Worm (Caenorhabditis elegans) whole organism, midembryonic: ENCODE data around the gene F11G11.15.

Source experiments
- T22C8.4 ChIP-seq: fragments of 200-800 bp; sonication (Bioruptor generic); IDR thresholded peaks from 2 replicates; pipeline ENCODE4 v1.3.6; 2022; ENCODE audit warnings: missing genetic modification characterization, missing compliant biosample characterization
- cog-1 ChIP-seq: sonication (generic microtip); optimal IDR thresholded peaks from 2 replicates; lab custom pipeline; 2016; ENCODE audit warnings: missing genetic modification characterization, missing compliant biosample characterization
- flt-1 ChIP-seq: fragments of 200-800 bp; sonication (Bioruptor generic); IDR thresholded peaks from 2 replicates; pipeline ENCODE4 v1.3.6; 2022; ENCODE audit warnings: missing genetic modification characterization, missing compliant biosample characterization
- klf-2 ChIP-seq: fragments of 200-800 bp; sonication (Bioruptor generic); conservative IDR thresholded peaks from 2 replicates; pipeline ENCODE4 v1.3.6; 2022; ENCODE audit warnings: missing genetic modification reagents, missing genetic modification characterization, missing compliant biosample characterization
- med-1 ChIP-seq: sonication (generic microtip); optimal IDR thresholded peaks from 2 replicates; lab custom pipeline; 2017; ENCODE audit warnings: missing genetic modification characterization, mild to moderate bottlenecking, missing compliant biosample characterization, antibody characterized with exemption, missing genetic modification reagents; ENCODE audit not compliant: insufficient read depth
- ref-1 ChIP-seq: fragments of 200-800 bp; sonication (Bioruptor generic); conservative IDR thresholded peaks from 2 replicates; pipeline ENCODE4 v1.3.6; 2022; ENCODE audit warnings: missing genetic modification reagents, missing genetic modification characterization, missing compliant biosample characterization
- tab-1 ChIP-seq: fragments of 200-800 bp; sonication (Bioruptor generic); IDR thresholded peaks from 2 replicates; pipeline ENCODE4 v1.3.6; 2022; ENCODE audit warnings: missing genetic modification characterization, missing compliant biosample characterization
- ztf-23 ChIP-seq: fragments of 200-800 bp; sonication (Bioruptor generic); IDR thresholded peaks from 2 replicates; pipeline ENCODE4 v1.3.6; 2022; ENCODE audit warnings: missing genetic modification reagents, missing genetic modification characterization, missing compliant biosample characterization
- ztf-29 ChIP-seq: fragments of 200-800 bp; sonication (Bioruptor generic); IDR thresholded peaks from 2 replicates; pipeline ENCODE4 v1.3.6; 2022; ENCODE audit warnings: missing genetic modification reagents, missing genetic modification characterization, missing compliant biosample characterization

The F11G11.15 gene

ce11 chrII:4869793-4870343 lies 4.8 kb upstream of the F11G11.15 start:
- TF ChIP-seq ztf-29 (GFP tag; lab: Robert Waterston, UW) (no peak), ref-1 (GFP tag; lab: Robert Waterston, UW) (no peak), flt-1 (GFP tag; lab: Robert Waterston, UW) (no peak), tab-1 (no peak), klf-2 (no peak), ztf-23 (no peak), cog-1 (tag; lab: Kevin White, UChicago) (no peak), T22C8.4 (no peak), med-1 (GFP tag; lab: Kevin White, UChicago) (no peak)

- TF ChIP-seq ztf-23: no peak
- no peak for TF ChIP-seq med-1 (GFP tag; lab: Kevin White, UChicago)
- no peak for TF ChIP-seq tab-1
- TF ChIP-seq T22C8.4: no peak
- TF ChIP-seq flt-1 (GFP tag; lab: Robert Waterston, UW): no peak
- no peak for TF ChIP-seq ref-1 (GFP tag; lab: Robert Waterston, UW)
- no peak for TF ChIP-seq cog-1 (tag; lab: Kevin White, UChicago)
- no peak for TF ChIP-seq klf-2
- no peak for TF ChIP-seq ztf-29 (GFP tag; lab: Robert Waterston, UW)
Measured at ce11 chrII:4870691-4871090, 4.0 kb upstream of the F11G11.15 start, which contains the start of gene col-20. Gene col-20 (minus strand): TSS chrII:4870791.

- TF ChIP-seq klf-2: no peak
- TF ChIP-seq tab-1: no peak
- TF ChIP-seq cog-1 (tag; lab: Kevin White, UChicago): no peak
- no peak for TF ChIP-seq ref-1 (GFP tag; lab: Robert Waterston, UW)
- no peak for TF ChIP-seq med-1 (GFP tag; lab: Kevin White, UChicago)
- no peak for TF ChIP-seq flt-1 (GFP tag; lab: Robert Waterston, UW)
- no peak for TF ChIP-seq ztf-23
- no peak for TF ChIP-seq ztf-29 (GFP tag; lab: Robert Waterston, UW)
- no peak for TF ChIP-seq T22C8.4
Measured at ce11 chrII:4871834-4872233, 2.8 kb upstream of the F11G11.15 start.

ce11 chrII:4872359-4872758 lies 2.3 kb upstream of the F11G11.15 start:
- TF ChIP-seq ref-1 (GFP tag; lab: Robert Waterston, UW) (0 out of 2 replicates have a peak, but pooled peaks have one; percentile 9), tab-1 (0 out of 2 replicates have a peak, but pooled peaks have one; percentile 60)

ce11 chrII:4873029-4873428 lies 1.6 kb upstream of the F11G11.15 start, which contains the start of gene col-73:
Gene col-73 (minus strand): TSS chrII:4873129.
- TF ChIP-seq ztf-29 (GFP tag; lab: Robert Waterston, UW) (no peak), ztf-23 (no peak), med-1 (GFP tag; lab: Kevin White, UChicago) (no peak), flt-1 (GFP tag; lab: Robert Waterston, UW) (no peak)

ce11 chrII:4876091-4876490 lies 1.4 kb downstream of the F11G11.15 start, which contains the start of gene F11G11.13:
Gene F11G11.13 (minus strand): TSS chrII:4876179.
- no peak for TF ChIP-seq tab-1
- TF ChIP-seq T22C8.4: no peak
- no peak for TF ChIP-seq ztf-29 (GFP tag; lab: Robert Waterston, UW)
- TF ChIP-seq klf-2: no peak
- TF ChIP-seq flt-1 (GFP tag; lab: Robert Waterston, UW): no peak
- no peak for TF ChIP-seq cog-1 (tag; lab: Kevin White, UChicago)
- TF ChIP-seq ref-1 (GFP tag; lab: Robert Waterston, UW): no peak
- TF ChIP-seq med-1 (GFP tag; lab: Kevin White, UChicago): no peak
- TF ChIP-seq ztf-23: no peak

ce11 chrII:4879629-4880028 lies 5.0 kb downstream of the F11G11.15 start, which contains the start of gene gst-6:
Gene gst-6 (plus strand): TSS chrII:4879891.
- no peak for TF ChIP-seq flt-1 (GFP tag; lab: Robert Waterston, UW)
- TF ChIP-seq med-1 (GFP tag; lab: Kevin White, UChicago): no peak
- no peak for TF ChIP-seq tab-1
- no peak for TF ChIP-seq ztf-29 (GFP tag; lab: Robert Waterston, UW)
- TF ChIP-seq cog-1 (tag; lab: Kevin White, UChicago): no peak

ce11 chrII:4881727-4882126 lies 7.1 kb downstream of the F11G11.15 start, which contains the start of gene gst-7:
Gene gst-7 (plus strand): TSS chrII:4882062.
- no peak for TF ChIP-seq med-1 (GFP tag; lab: Kevin White, UChicago)

- TF ChIP-seq flt-1 (GFP tag; lab: Robert Waterston, UW) (no peak), tab-1 (no peak), med-1 (GFP tag; lab: Kevin White, UChicago) (no peak), ztf-23 (no peak), T22C8.4 (no peak), klf-2 (no peak), ztf-29 (GFP tag; lab: Robert Waterston, UW) (no peak), ref-1 (GFP tag; lab: Robert Waterston, UW) (no peak), cog-1 (tag; lab: Kevin White, UChicago) (no peak)
Measured at ce11 chrII:4882498-4882897, 7.9 kb downstream of the F11G11.15 start.

- TF ChIP-seq flt-1 (GFP tag; lab: Robert Waterston, UW) (no peak), ztf-23 (no peak), klf-2 (no peak), med-1 (GFP tag; lab: Kevin White, UChicago) (no peak), ref-1 (GFP tag; lab: Robert Waterston, UW) (no peak), ztf-29 (GFP tag; lab: Robert Waterston, UW) (no peak), cog-1 (tag; lab: Kevin White, UChicago) (no peak), T22C8.4 (no peak), tab-1 (no peak)
Measured at ce11 chrII:4883412-4883811, 8.8 kb downstream of the F11G11.15 start, which contains the start of gene gst-8. Gene gst-8 (plus strand): TSS chrII:4883712.
